Fruit fly (Drosophila melanogaster): ENCODE results near the gene ND-15.

ND-15 gene

dm6 chr2L:143088-143487 is 28.6 kb downstream of the ND-15 start, which contains the start of the genes CG31974 and CG11454 (continued):
- no peak for TF ChIP-seq pan (optimal IDR thresholded peaks at IDR 0.05)
- TF ChIP-seq pan (GFP tag; optimal IDR thresholded peaks at IDR 0.05 in 1 of 2, IDR thresholded peaks at IDR 0.05 in 1 of 2): no peak
- peak; percentile 69 for TF ChIP-seq her (GFP tag; optimal IDR thresholded peaks at IDR 0.05)
- no peak for TF ChIP-seq org-1 (GFP tag; optimal IDR thresholded peaks at IDR 0.05)
- TF ChIP-seq tll (GFP tag; optimal IDR thresholded peaks at IDR 0.05): no peak
- TF ChIP-seq CG17612 (GFP tag; IDR thresholded peaks at IDR 0.05): no peak
- no peak for TF ChIP-seq CG13296 (GFP tag; optimal IDR thresholded peaks at IDR 0.05)
- no peak for TF ChIP-seq CG11456 (GFP tag; IDR thresholded peaks at IDR 0.05)
- TF ChIP-seq H2.0 (GFP tag; IDR thresholded peaks at IDR 0.05): no peak
- TF ChIP-seq Abd-B (GFP tag; optimal IDR thresholded peaks at IDR 0.05): no peak
- no peak for TF ChIP-seq CG2875 (GFP tag; optimal IDR thresholded peaks at IDR 0.05)
- no peak for TF ChIP-seq NC2β (GFP tag; optimal IDR thresholded peaks at IDR 0.05)
- TF ChIP-seq Vsx1 (GFP tag; optimal IDR thresholded peaks at IDR 0.05): no peak
- no peak for TF ChIP-seq zen (tag; optimal IDR thresholded peaks at IDR 0.05)
- TF ChIP-seq Hr3 (GFP tag; optimal IDR thresholded peaks at IDR 0.05): no peak
- TF ChIP-seq sim (GFP tag; IDR thresholded peaks at IDR 0.05): no peak
- peak; percentile 85 for TF ChIP-seq Dp (GFP tag; optimal IDR thresholded peaks at IDR 0.05)
- no peak for TF ChIP-seq CG4282 (GFP tag; optimal IDR thresholded peaks at IDR 0.05)
- no peak for TF ChIP-seq so (GFP tag; IDR thresholded peaks at IDR 0.05)
- no peak for TF ChIP-seq CG16863 (GFP tag; optimal IDR thresholded peaks at IDR 0.05)
- peak; percentile 28 for TF ChIP-seq CG12659 (GFP tag; optimal IDR thresholded peaks at IDR 0.05)
- TF ChIP-seq Ets65A (GFP tag): peak; percentile 37
- no peak for TF ChIP-seq Aef1 (GFP tag; IDR thresholded peaks at IDR 0.05)
- TF ChIP-seq tx (GFP tag; optimal IDR thresholded peaks at IDR 0.05): no peak
- no peak for TF ChIP-seq chn (GFP tag; optimal IDR thresholded peaks at IDR 0.05)
- peak; percentile 3 for TF ChIP-seq wek (GFP tag; optimal IDR thresholded peaks at IDR 0.05)
- no peak for TF ChIP-seq CG32532 (GFP tag; IDR thresholded peaks at IDR 0.05)
- no peak for TF ChIP-seq CG32772 (GFP tag; IDR thresholded peaks at IDR 0.05)
- TF ChIP-seq az2 (GFP tag; optimal IDR thresholded peaks at IDR 0.05): no peak
- TF ChIP-seq fru (optimal IDR thresholded peaks at IDR 0.05): no peak
- TF ChIP-seq eve (GFP tag; optimal IDR thresholded peaks at IDR 0.05): no peak
- no peak for TF ChIP-seq CG2120 (GFP tag; optimal IDR thresholded peaks at IDR 0.05)
- no peak for TF ChIP-seq eyg (GFP tag; optimal IDR thresholded peaks at IDR 0.05)
- no peak for TF ChIP-seq sens (GFP tag)
- no peak for TF ChIP-seq Fer2 (tag; optimal IDR thresholded peaks at IDR 0.05)
- no peak for TF ChIP-seq ranshi (GFP tag; IDR thresholded peaks at IDR 0.05)
- TF ChIP-seq CG34376 (GFP tag; optimal IDR thresholded peaks at IDR 0.05): peak; percentile 4
- TF ChIP-seq Poxn (GFP tag; IDR thresholded peaks at IDR 0.05): no peak
- peak; percentile 58; the same call in 1 of the 3 replicates for TF ChIP-seq vnd (GFP tag; IDR thresholded peaks at IDR 0.05; ENCODE audit: partially characterized antibody)
- TF ChIP-seq CG31388 (GFP tag; optimal IDR thresholded peaks at IDR 0.05): no peak
- peak; percentile 76 for TF ChIP-seq MBD-R2 (GFP tag; IDR thresholded peaks at IDR 0.05)
- no peak for TF ChIP-seq CG6254 (GFP tag; optimal IDR thresholded peaks at IDR 0.05)
- no peak for TF ChIP-seq dmrt11E (tag; optimal IDR thresholded peaks at IDR 0.05)
- no peak for TF ChIP-seq cg (GFP tag; optimal IDR thresholded peaks at IDR 0.05)
- no peak for TF ChIP-seq yki (optimal IDR thresholded peaks at IDR 0.05)
- no peak for TF ChIP-seq z (GFP tag; IDR thresholded peaks at IDR 0.05)
- TF ChIP-seq ssp (GFP tag; IDR thresholded peaks at IDR 0.05): no peak
- TF ChIP-seq Dbx (GFP tag; IDR thresholded peaks at IDR 0.05): no peak
- no peak for TF ChIP-seq al (GFP tag; IDR thresholded peaks at IDR 0.05)
- no peak for TF ChIP-seq CG10209 (GFP tag; optimal IDR thresholded peaks at IDR 0.05)
- TF ChIP-seq CG31224 (GFP tag; IDR thresholded peaks at IDR 0.05): no peak
- no peak for TF ChIP-seq CG8924 (tag; optimal IDR thresholded peaks at IDR 0.05)
- no peak for TF ChIP-seq CG9215 (GFP tag; IDR thresholded peaks at IDR 0.05)
- TF ChIP-seq CG13123 (GFP tag; optimal IDR thresholded peaks at IDR 0.05): no peak
